Fruit fly (Drosophila melanogaster): ENCODE data around the gene CG9451.

dm6 chr3L:19525736-19526135 lies 25.1 kb upstream of the CG9451 start:
- no peak for TF ChIP-seq CG30403 (GFP tag; optimal IDR thresholded peaks at IDR 0.05)
- no peak for TF ChIP-seq hbn (GFP tag; IDR thresholded peaks at IDR 0.05; ENCODE audit: partially characterized antibody)
- TF ChIP-seq CG6854 (GFP tag; optimal IDR thresholded peaks at IDR 0.05): no peak
- no peak for TF ChIP-seq dm (GFP tag; optimal IDR thresholded peaks at IDR 0.05)
- TF ChIP-seq gt (GFP tag; IDR thresholded peaks at IDR 0.05): no peak
- TF ChIP-seq kah (GFP tag; optimal IDR thresholded peaks at IDR 0.05): no peak
- TF ChIP-seq B-H2 (GFP tag; optimal IDR thresholded peaks at IDR 0.05): no peak
- TF ChIP-seq CG12659 (GFP tag; optimal IDR thresholded peaks at IDR 0.05): no peak
- TF ChIP-seq CG18476 (GFP tag; optimal IDR thresholded peaks at IDR 0.05): no peak
- no peak for TF ChIP-seq twi (tag; optimal IDR thresholded peaks at IDR 0.05)
